Fruit fly (Drosophila melanogaster): ENCODE measurements around the gene CG4766.

Gene CG4766

DNA sequence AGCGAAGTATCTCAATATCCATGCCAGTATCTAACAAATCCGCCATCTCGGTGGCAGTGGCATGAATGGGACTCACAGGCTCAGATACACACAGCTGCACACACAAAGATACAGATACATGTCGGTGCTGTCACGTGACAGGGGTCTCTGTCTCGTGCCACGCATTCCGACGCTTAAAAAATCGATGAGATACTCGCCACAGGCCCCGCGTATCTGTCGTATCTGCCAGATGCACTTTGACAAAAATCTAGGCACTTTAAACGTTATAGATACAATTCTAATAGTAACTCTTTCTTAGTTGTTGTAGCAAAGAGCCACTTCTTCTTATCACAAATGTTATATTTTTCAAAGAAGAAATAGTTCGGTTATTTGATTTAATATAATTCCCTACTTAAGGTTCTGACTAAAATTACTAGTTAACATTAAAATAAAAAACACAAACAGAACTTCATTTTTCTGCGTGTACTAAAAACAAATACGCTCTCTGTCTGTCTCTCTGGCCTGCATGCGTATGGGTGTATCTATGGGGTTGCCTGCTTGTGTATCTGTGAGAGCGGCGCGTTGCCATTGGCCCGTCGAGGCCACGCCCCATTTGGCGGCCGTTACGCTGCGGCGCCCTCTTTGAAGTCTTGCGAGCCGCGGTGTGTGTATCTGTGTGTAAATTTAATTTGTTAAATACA is at the start of gene CG4766 (continued):
- TF ChIP-seq gem (tag; optimal IDR thresholded peaks at IDR 0.05) (peak; percentile 93), D19B (GFP tag; optimal IDR thresholded peaks at IDR 0.05) (no peak), rib (GFP tag; IDR thresholded peaks at IDR 0.05) (no peak), pb (GFP tag; optimal IDR thresholded peaks at IDR 0.05) (peak; percentile 53), bowl (GFP tag; IDR thresholded peaks at IDR 0.05) (peak; percentile 44; the same call in 1 of the 2 replicates), ab (GFP tag; optimal IDR thresholded peaks at IDR 0.05) (peak; percentile 48), fd64A (GFP tag; optimal IDR thresholded peaks at IDR 0.05) (peak; percentile 58), caup (GFP tag; optimal IDR thresholded peaks at IDR 0.05; ENCODE audit: severe bottlenecking) (peak; percentile 78), sc (optimal IDR thresholded peaks at IDR 0.05) (no peak), sc (GFP tag; optimal IDR thresholded peaks at IDR 0.05) (peak; percentile 72), CG11560 (tag; IDR thresholded peaks at IDR 0.05) (no peak), CG1233 (GFP tag; optimal IDR thresholded peaks at IDR 0.05) (peak; percentile 81), maf-S (GFP tag; optimal IDR thresholded peaks at IDR 0.05) (peak; percentile 61), CG17802 (tag; optimal IDR thresholded peaks at IDR 0.05) (peak; percentile 19), sima (GFP tag; optimal IDR thresholded peaks at IDR 0.05) (peak; percentile 17), bbx (GFP tag; IDR thresholded peaks at IDR 0.05; ENCODE audit: partially characterized antibody) (no peak), Atf-2 (GFP tag; optimal IDR thresholded peaks at IDR 0.05) (peak; percentile 86), CG10431 (GFP tag; optimal IDR thresholded peaks at IDR 0.05) (peak; percentile 52), nau (GFP tag; optimal IDR thresholded peaks at IDR 0.05) (peak; percentile 70), Oaz (GFP tag; IDR thresholded peaks at IDR 0.05) (peak; percentile 43; the same call in 1 of the 2 replicates), CkIIα-i1 (GFP tag; IDR thresholded peaks at IDR 0.05) (no peak), YL-1 (GFP tag; optimal IDR thresholded peaks at IDR 0.05) (peak; percentile 40), CG15269 (tag; optimal IDR thresholded peaks at IDR 0.05) (peak; percentile 75), CG4707 (GFP tag; optimal IDR thresholded peaks at IDR 0.05) (peak; percentile 75), Atf6 (GFP tag; IDR thresholded peaks at IDR 0.05) (peak; percentile 69; the same call in 1 of the 2 replicates), CG2875 (GFP tag; optimal IDR thresholded peaks at IDR 0.05) (peak; percentile 74), pho (GFP tag; optimal IDR thresholded peaks at IDR 0.05) (peak; percentile 81), Camta (GFP tag; optimal IDR thresholded peaks at IDR 0.05) (peak; percentile 89), chm (GFP tag; IDR thresholded peaks at IDR 0.05) (peak; percentile 66), fd96Cb (tag; optimal IDR thresholded peaks at IDR 0.05) (peak; percentile 85), ken (GFP tag; IDR thresholded peaks at IDR 0.05) (peak; percentile 85), bab2 (GFP tag; optimal IDR thresholded peaks at IDR 0.05) (peak; percentile 82), CG6689 (GFP tag; IDR thresholded peaks at IDR 0.05) (peak; percentile 77), Tbp (GFP tag; optimal IDR thresholded peaks at IDR 0.05) (no peak), gt (GFP tag; IDR thresholded peaks at IDR 0.05) (peak; percentile 48; the same call in 1 of the 2 replicates), CG6854 (GFP tag; optimal IDR thresholded peaks at IDR 0.05) (peak; percentile 49), CG11696 (GFP tag; IDR thresholded peaks at IDR 0.05) (peak; percentile 34; the same call in 1 of the 2 replicates), Bteb2 (GFP tag; optimal IDR thresholded peaks at IDR 0.05) (peak; percentile 66), trh (GFP tag; optimal IDR thresholded peaks at IDR 0.05) (peak; percentile 56), Med (GFP tag) (peak; percentile 89), CG12659 (GFP tag; optimal IDR thresholded peaks at IDR 0.05) (peak; percentile 82), yki (optimal IDR thresholded peaks at IDR 0.05) (no peak), NFAT (GFP tag; IDR thresholded peaks at IDR 0.05) (no peak), Rfx (GFP tag; IDR thresholded peaks at IDR 0.05) (peak; percentile 66), D (optimal IDR thresholded peaks at IDR 0.05) (no peak), D (GFP tag; optimal IDR thresholded peaks at IDR 0.05) (peak; percentile 88), Ada2b (GFP tag; IDR thresholded peaks at IDR 0.05) (peak; percentile 77), Dad (GFP tag; optimal IDR thresholded peaks at IDR 0.05) (peak; percentile 71), dmrt99B (tag; optimal IDR thresholded peaks at IDR 0.05) (peak; percentile 92), HmgZ (tag; optimal IDR thresholded peaks at IDR 0.05) (peak; percentile 58), sug (tag; optimal IDR thresholded peaks at IDR 0.05) (peak; percentile 68)

Data from whole organism, embryonic.